Worm (Caenorhabditis elegans) whole organism, midembryonic: ENCODE results near the gene sri-36.
"Not testable (repeated sequence)": the region's sequence is repeated elsewhere in the genome, so short reads cannot be mapped to it uniquely, and the experiment has no call there.

Source experiments
- T22C8.4 ChIP-seq: fragments of 200-800 bp; sonication (Bioruptor generic); IDR thresholded peaks from 2 replicates; pipeline ENCODE4 v1.3.6; 2022; ENCODE audit warnings: missing genetic modification characterization, missing compliant biosample characterization
- flt-1 ChIP-seq: fragments of 200-800 bp; sonication (Bioruptor generic); IDR thresholded peaks from 2 replicates; pipeline ENCODE4 v1.3.6; 2022; ENCODE audit warnings: missing genetic modification characterization, missing compliant biosample characterization
- tab-1 ChIP-seq: fragments of 200-800 bp; sonication (Bioruptor generic); IDR thresholded peaks from 2 replicates; pipeline ENCODE4 v1.3.6; 2022; ENCODE audit warnings: missing genetic modification characterization, missing compliant biosample characterization

ce11 chrII:2616634-2617033, 31.2 kb upstream of the sri-36 start, which contains the start of gene msrp-5:
- TF ChIP-seq tab-1, flt-1, T22C8.4 (GFP tag; lab: Robert Waterston, UW): not testable (repeated sequence)
